Fruit fly (Drosophila melanogaster): ENCODE data around the gene E2f1.
A peak's percentile ranks its signal among the peaks of the same experiment; 100 is the strongest.

DNA sequence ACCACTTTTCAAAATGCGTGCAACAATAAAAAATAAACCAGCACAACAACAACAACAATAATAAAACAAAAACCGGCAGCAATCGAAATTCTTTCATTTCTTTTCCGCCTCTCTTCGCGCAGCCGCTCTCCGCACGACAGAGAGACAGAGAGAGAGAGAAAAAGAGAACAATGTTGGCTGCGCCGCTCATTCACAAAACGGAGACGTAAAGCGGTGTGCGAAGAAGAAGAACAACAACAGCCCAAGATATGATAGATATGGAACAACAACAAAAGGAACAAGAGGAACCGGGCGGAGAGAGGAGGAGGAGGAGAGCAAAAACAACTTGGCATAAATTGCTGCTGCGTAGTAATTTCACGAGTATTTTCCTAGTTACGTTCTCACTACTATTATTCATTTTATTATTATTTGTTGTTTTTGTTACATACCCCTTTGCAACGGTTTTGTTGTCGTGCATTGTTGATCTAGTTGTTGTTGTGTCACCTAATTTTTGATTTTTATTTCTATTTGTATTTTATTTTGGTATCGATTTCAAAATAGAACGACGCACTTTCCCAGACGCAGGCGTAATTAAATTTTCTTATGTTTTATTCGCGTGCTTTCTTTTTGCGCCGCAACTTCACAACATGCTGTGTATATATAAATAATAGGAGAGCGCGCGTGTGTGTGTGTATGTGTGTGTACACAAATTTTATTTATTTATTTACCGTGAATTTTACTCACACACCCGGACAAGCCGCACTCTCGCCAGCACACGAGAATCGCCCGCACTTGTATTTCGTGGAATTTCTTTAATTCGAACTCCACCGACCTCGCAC is 42.2 kb downstream of the E2f1 start:
- TF ChIP-seq Sin3A (optimal IDR thresholded peaks at IDR 0.05) (no peak), ttk (optimal IDR thresholded peaks at IDR 0.05) (no peak), insv (optimal IDR thresholded peaks at IDR 0.05) (no peak), psq (optimal IDR thresholded peaks at IDR 0.05) (peak; percentile 2), h (optimal IDR thresholded peaks at IDR 0.05) (no peak)
